Fruit fly (Drosophila melanogaster): ENCODE results near the gene CG15731.
A peak's percentile ranks its signal among the peaks of the same experiment; 100 is the strongest.

Gene CG15731

dm6 chrX:12469778-12470177 is 12.2 kb upstream of the CG15731 start:
- peak; percentile 13 for TF ChIP-seq CG5204 (GFP tag; optimal IDR thresholded peaks at IDR 0.05)
- peak; percentile 14 for TF ChIP-seq tj (GFP tag; optimal IDR thresholded peaks at IDR 0.05)
- TF ChIP-seq CG7101 (tag; optimal IDR thresholded peaks at IDR 0.05) = peak; percentile 42
- TF ChIP-seq CG11617 (GFP tag; optimal IDR thresholded peaks at IDR 0.05) = no peak
- no peak for TF ChIP-seq kay (GFP tag; ENCODE audit: borderline replicate concordance)
- no peak for TF ChIP-seq cic (GFP tag; optimal IDR thresholded peaks at IDR 0.05)
- peak; percentile 29 for TF ChIP-seq CG33017 (tag; optimal IDR thresholded peaks at IDR 0.05)
- no peak for TF ChIP-seq Hr96 (GFP tag; optimal IDR thresholded peaks at IDR 0.05)
- no peak for TF ChIP-seq toe (GFP tag; optimal IDR thresholded peaks at IDR 0.05)
- no peak for TF ChIP-seq Clk (GFP tag; optimal IDR thresholded peaks at IDR 0.05)

dm6 chrX:12469172-12469571 is 11.6 kb upstream of the CG15731 start:
- TF ChIP-seq Clk (GFP tag; optimal IDR thresholded peaks at IDR 0.05) (no peak), CG5204 (GFP tag; optimal IDR thresholded peaks at IDR 0.05) (no peak), CG7045 (GFP tag; optimal IDR thresholded peaks at IDR 0.05) (no peak), Hr96 (GFP tag; optimal IDR thresholded peaks at IDR 0.05) (no peak), ovo (GFP tag; optimal IDR thresholded peaks at IDR 0.05) (no peak), CG12768 (GFP tag; optimal IDR thresholded peaks at IDR 0.05) (no peak), CG33017 (tag; optimal IDR thresholded peaks at IDR 0.05) (no peak), CG14711 (tag; optimal IDR thresholded peaks at IDR 0.05) (no peak), toe (GFP tag; optimal IDR thresholded peaks at IDR 0.05) (no peak), bab1 (GFP tag; optimal IDR thresholded peaks at IDR 0.05) (no peak)

dm6 chrX:12467241-12467597 is 9.7 kb upstream of the CG15731 start:
- TF ChIP-seq CG33017 (tag; optimal IDR thresholded peaks at IDR 0.05) (no peak), cnc (optimal IDR thresholded peaks at IDR 0.05) (no peak)

- no peak for TF ChIP-seq CG33017 (tag; optimal IDR thresholded peaks at IDR 0.05)
- no peak for TF ChIP-seq cic (GFP tag; optimal IDR thresholded peaks at IDR 0.05)
- TF ChIP-seq bab1 (GFP tag; optimal IDR thresholded peaks at IDR 0.05) = no peak
- TF ChIP-seq Clk (GFP tag; optimal IDR thresholded peaks at IDR 0.05) = no peak
- no peak for TF ChIP-seq CG5204 (GFP tag; optimal IDR thresholded peaks at IDR 0.05)
- TF ChIP-seq Mnt (GFP tag; optimal IDR thresholded peaks at IDR 0.05) = no peak
- no peak for TF ChIP-seq Hr96 (GFP tag; optimal IDR thresholded peaks at IDR 0.05)
- TF ChIP-seq cnc (optimal IDR thresholded peaks at IDR 0.05) = no peak
- no peak for TF ChIP-seq CG1620 (GFP tag; optimal IDR thresholded peaks at IDR 0.05)
Observed at dm6 chrX:12466541-12467240, 9.1 kb upstream of the CG15731 start.

- no peak for TF ChIP-seq Hr96 (GFP tag; optimal IDR thresholded peaks at IDR 0.05)
- no peak for TF ChIP-seq pad (GFP tag; optimal IDR thresholded peaks at IDR 0.05)
- TF ChIP-seq CG1620 (GFP tag; optimal IDR thresholded peaks at IDR 0.05) = no peak
- TF ChIP-seq cnc (optimal IDR thresholded peaks at IDR 0.05) = no peak
- TF ChIP-seq bab1 (GFP tag; optimal IDR thresholded peaks at IDR 0.05) = no peak
Observed at dm6 chrX:12465316-12465715, 7.8 kb upstream of the CG15731 start.

- TF ChIP-seq CG12768 (GFP tag; optimal IDR thresholded peaks at IDR 0.05) = no peak
- no peak for TF ChIP-seq CG11617 (GFP tag; optimal IDR thresholded peaks at IDR 0.05)
- no peak for TF ChIP-seq Mnt (GFP tag; optimal IDR thresholded peaks at IDR 0.05)
- no peak for TF ChIP-seq tj (GFP tag; optimal IDR thresholded peaks at IDR 0.05)
- no peak for TF ChIP-seq Clk (GFP tag; optimal IDR thresholded peaks at IDR 0.05)
- no peak for TF ChIP-seq Crg-1 (GFP tag; optimal IDR thresholded peaks at IDR 0.05)
- no peak for TF ChIP-seq CG14711 (tag; optimal IDR thresholded peaks at IDR 0.05)
- no peak for TF ChIP-seq cnc (optimal IDR thresholded peaks at IDR 0.05)
- no peak for TF ChIP-seq pad (GFP tag; optimal IDR thresholded peaks at IDR 0.05)
- no peak for TF ChIP-seq CG1620 (GFP tag; optimal IDR thresholded peaks at IDR 0.05)
- TF ChIP-seq CG7101 (tag; optimal IDR thresholded peaks at IDR 0.05) = no peak
- TF ChIP-seq toe (GFP tag; optimal IDR thresholded peaks at IDR 0.05) = no peak
- TF ChIP-seq CG7045 (GFP tag; optimal IDR thresholded peaks at IDR 0.05) = no peak
- TF ChIP-seq Hr96 (GFP tag; optimal IDR thresholded peaks at IDR 0.05) = no peak
Observed at dm6 chrX:12463560-12463959, 6.0 kb upstream of the CG15731 start.

dm6 chrX:12462936-12463558 is 5.5 kb upstream of the CG15731 start, which contains the start of the genes Rab40 and CG42258:
Rab40 (minus strand) TSS chrX:12463112.
CG42258 (plus strand) TSS chrX:12463528.
- TF ChIP-seq kay (GFP tag; ENCODE audit: borderline replicate concordance) (peak; percentile 38), pad (GFP tag; optimal IDR thresholded peaks at IDR 0.05) (no peak), CG12768 (GFP tag; optimal IDR thresholded peaks at IDR 0.05) (no peak), CG7045 (GFP tag; optimal IDR thresholded peaks at IDR 0.05) (peak; percentile 32), bab1 (GFP tag; optimal IDR thresholded peaks at IDR 0.05) (peak; percentile 28), cic (GFP tag; optimal IDR thresholded peaks at IDR 0.05) (no peak), CG11617 (GFP tag; optimal IDR thresholded peaks at IDR 0.05) (peak; percentile 47), toe (GFP tag; optimal IDR thresholded peaks at IDR 0.05) (peak; percentile 41), ovo (GFP tag; optimal IDR thresholded peaks at IDR 0.05) (peak; percentile 21), Mnt (GFP tag; optimal IDR thresholded peaks at IDR 0.05) (peak; percentile 20), CG14711 (tag; optimal IDR thresholded peaks at IDR 0.05) (peak; percentile 9), CG1620 (GFP tag; optimal IDR thresholded peaks at IDR 0.05) (peak; percentile 66), tj (GFP tag; optimal IDR thresholded peaks at IDR 0.05) (peak; percentile 46), Crg-1 (GFP tag; optimal IDR thresholded peaks at IDR 0.05) (peak; percentile 61), CG5204 (GFP tag; optimal IDR thresholded peaks at IDR 0.05) (peak; percentile 45), CG33017 (tag; optimal IDR thresholded peaks at IDR 0.05) (no peak), CG7101 (tag; optimal IDR thresholded peaks at IDR 0.05) (peak; percentile 49), cnc (optimal IDR thresholded peaks at IDR 0.05) (no peak), Hr96 (GFP tag; optimal IDR thresholded peaks at IDR 0.05) (peak; percentile 67), Clk (GFP tag; optimal IDR thresholded peaks at IDR 0.05) (no peak)

All from whole organism, adult.